Worm (Caenorhabditis elegans): ENCODE measurements around the gene snb-1.

Gene snb-1

ce11 chrV:6611058-6611457 lies 45.2 kb downstream of the snb-1 start, which contains the start of gene gon-14:
Gene gon-14, minus strand, starts transcription at chrV:6611158.
- no peak for TF ChIP-seq pqm-1 (tag; optimal IDR thresholded peaks at IDR 0.05)
- TF ChIP-seq che-1 (tag; optimal IDR thresholded peaks at IDR 0.05) = no peak
- no peak for TF ChIP-seq dve-1 (tag; optimal IDR thresholded peaks at IDR 0.05)
- TF ChIP-seq pag-3 (tag; optimal IDR thresholded peaks at IDR 0.05; ENCODE audit: borderline replicate concordance) = no peak
- no peak for TF ChIP-seq fax-1 (tag; optimal IDR thresholded peaks at IDR 0.05)
- no peak for TF ChIP-seq sox-4 (tag; optimal IDR thresholded peaks at IDR 0.05)
- TF ChIP-seq C38D4.7 (GFP tag; optimal IDR thresholded peaks at IDR 0.05) = no peak
- no peak for TF ChIP-seq ets-4 (tag; optimal IDR thresholded peaks at IDR 0.05)
- TF ChIP-seq odd-2 (tag; optimal IDR thresholded peaks at IDR 0.05) = no peak
- no peak for TF ChIP-seq ceh-24 (tag; optimal IDR thresholded peaks at IDR 0.05)
- TF ChIP-seq T23F11.4 (GFP tag; optimal IDR thresholded peaks at IDR 0.05) = no peak
- TF ChIP-seq unc-3 (GFP tag; conservative IDR thresholded peaks at IDR 0.05) = no peak
- no peak for TF ChIP-seq unc-3 (tag; optimal IDR thresholded peaks at IDR 0.05)
- TF ChIP-seq mec-3 (tag; optimal IDR thresholded peaks at IDR 0.05; ENCODE audit: borderline replicate concordance) = no peak
- no peak for TF ChIP-seq ceh-14 (tag; optimal IDR thresholded peaks at IDR 0.05)

- TF ChIP-seq C38D4.7 (GFP tag; optimal IDR thresholded peaks at IDR 0.05) (no peak), ceh-30 (tag; optimal IDR thresholded peaks at IDR 0.05) (no peak), ceh-34 (tag; optimal IDR thresholded peaks at IDR 0.05) (no peak), ahr-1 (tag; optimal IDR thresholded peaks at IDR 0.05) (no peak), hlh-6 (tag; optimal IDR thresholded peaks at IDR 0.05) (no peak), sdc-2 (tag; optimal IDR thresholded peaks at IDR 0.05) (no peak), Y22D7AL.16 (tag; optimal IDR thresholded peaks at IDR 0.05) (no peak), ceh-22 (tag; optimal IDR thresholded peaks at IDR 0.05) (no peak), ama-1 (optimal IDR thresholded peaks at IDR 0.05) (no peak), unc-42 (tag; optimal IDR thresholded peaks at IDR 0.05) (no peak), ceh-48 (tag; optimal IDR thresholded peaks at IDR 0.05) (no peak)
These were observed 50.1 kb downstream of the snb-1 start for ce11 chrV:6606197-6606596.
